Worm (Caenorhabditis elegans) whole organism, L4/young adult: ENCODE results near the gene nhr-54.

ENCODE experiments used
- W03F9.2 ChIP-seq: fragments of 150-350 bp; optimal IDR thresholded peaks from 2 replicates; lab custom pipeline; 2014; ENCODE audit warnings: missing biosample characterization, missing genetic modification characterization
- dao-5 ChIP-seq: sonication (generic microtip); optimal IDR thresholded peaks from 2 replicates; lab custom pipeline; 2016; ENCODE audit warnings: missing genotype, missing genetic modification characterization, moderate library complexity, missing compliant biosample characterization
- him-1 ChIP-seq: sonication (generic microtip); optimal IDR thresholded peaks from 2 replicates; lab custom pipeline; 2016; ENCODE audit warnings: missing genotype, missing genetic modification reagents, missing genetic modification characterization, missing compliant biosample characterization

DNA sequence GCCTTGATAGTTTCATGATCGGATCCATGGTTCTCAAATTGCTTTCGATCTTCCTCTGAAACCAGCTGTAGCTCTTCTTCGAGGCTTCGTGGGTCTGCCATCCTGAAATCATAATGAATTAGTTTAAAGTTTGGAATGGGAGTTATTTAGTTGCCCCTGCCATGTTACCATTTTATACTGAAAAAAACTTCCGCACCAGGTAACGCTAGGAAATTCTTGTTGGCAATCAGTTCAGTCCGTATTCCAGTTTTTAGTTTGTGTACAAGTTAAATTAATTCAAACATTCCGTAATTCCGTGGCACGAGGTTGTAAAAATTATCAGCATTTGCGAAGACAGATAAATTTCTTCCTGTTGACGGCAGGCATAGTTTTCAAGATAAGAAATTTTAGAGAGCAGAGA, 18.3 kb downstream of the nhr-54 start, which contains the start of gene Y32B12A.5:
- TF ChIP-seq him-1 (tag; lab: Kevin White, UChicago) (no peak), dao-5 (tag; lab: Kevin White, UChicago) (no peak), W03F9.2 (tag; lab: Kevin White, UChicago) (no peak)
